Fruit fly (Drosophila melanogaster) S2 (cell line): ENCODE data around the gene CG4598.

Experiments used
- CG8478 ChIP-seq: fragments of >200 bp; optimal IDR thresholded peaks from 2 replicates; lab custom pipeline; 2018
- CTCF ChIP-seq, 2 experiments: fragments of >200 bp; optimal IDR thresholded peaks; 2 replicates each; lab custom pipeline; 2018

DNA sequence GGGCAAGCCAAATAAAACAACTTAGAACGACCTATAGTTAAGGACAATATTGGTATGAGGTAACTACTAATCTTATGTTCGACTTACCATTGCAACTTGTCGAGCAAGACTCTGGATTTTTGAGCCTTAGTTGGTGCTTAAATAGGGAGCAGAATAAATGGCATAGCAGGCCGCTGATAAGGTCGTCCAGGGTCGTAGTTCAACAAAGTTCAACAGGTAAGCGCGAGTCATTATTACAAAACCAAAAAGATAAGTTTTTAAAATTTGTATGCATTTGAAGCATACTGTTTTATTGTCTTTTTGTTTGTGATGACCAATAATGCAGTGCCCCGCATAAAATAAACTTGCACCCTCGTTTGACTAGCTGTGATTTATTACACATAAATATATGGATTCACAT is 15.4 kb upstream of the CG4598 start, which contains the start of gene Muc30E:
- TF ChIP-seq CG8478 (lab: Kevin White, UChicago) = no peak
- no peak for TF ChIP-seq CTCF (optimal IDR thresholded peaks at IDR 0.05; lab: Kevin White, UChicago)
